Fruit fly (Drosophila melanogaster) whole organism, wandering third instar larva: ENCODE data around the gene miple2.
A peak's percentile ranks its signal among the peaks of the same experiment; 100 is the strongest.

ENCODE experiments used
- Abd-B ChIP-seq: fragments of >200 bp; optimal IDR thresholded peaks from 2 replicates; lab custom pipeline; 2017; ENCODE audit warnings: missing biosample characterization, missing genetic modification characterization
- CrebA ChIP-seq: fragments of 200-800 bp; sonication (Bioruptor generic); optimal IDR thresholded peaks from 2 replicates; lab custom pipeline; 2016; ENCODE audit warnings: missing biosample characterization, mild to moderate bottlenecking, missing genetic modification characterization, borderline replicate concordance
- Dfd ChIP-seq: fragments of >200 bp; optimal IDR thresholded peaks from 2 replicates; lab custom pipeline; 2017; ENCODE audit warnings: missing biosample characterization, missing genetic modification characterization
- Dif ChIP-seq: fragments of 200-275, 200-300 bp; sonication (Bioruptor generic); optimal IDR thresholded peaks from 2 replicates; lab custom pipeline; 2018; ENCODE audit warnings: missing biosample characterization, missing genetic modification characterization; ENCODE audit not compliant: partially characterized antibody
- Hr83 ChIP-seq: fragments of 200-300 bp; sonication (Bioruptor generic); optimal IDR thresholded peaks from 2 replicates; lab custom pipeline; 2016; ENCODE audit warnings: missing biosample characterization, mild to moderate bottlenecking, missing genetic modification characterization, moderate library complexity; ENCODE audit not compliant: poor library complexity, severe bottlenecking
- Rel ChIP-seq, 2 experiments: fragments of 200-800 bp; sonication (Bioruptor generic) in 1 of 2; optimal IDR thresholded peaks; 2 replicates in 1 of 2; 3 replicates in 1 of 2; lab custom pipeline; 2016 to 2019; ENCODE audit warnings: mild to moderate bottlenecking in 2 of 2, missing biosample characterization in 2 of 2, missing genetic modification characterization in 2 of 2, moderate library complexity in 1 of 2
- Vsx2 ChIP-seq: fragments of 200-300, 225-300 bp; sonication (Bioruptor generic); optimal IDR thresholded peaks from 2 replicates; lab custom pipeline; 2018; ENCODE audit warnings: missing biosample characterization, missing genetic modification characterization; ENCODE audit not compliant: partially characterized antibody
- brk ChIP-seq: fragments of 200-800 bp; sonication (Bioruptor generic); optimal IDR thresholded peaks from 2 replicates; lab custom pipeline; 2016; ENCODE audit warnings: missing biosample characterization, mild to moderate bottlenecking, missing genetic modification characterization
- dl ChIP-seq, 2 experiments: fragments of 175-275, 200-275 bp in 1 of 2; fragments of 200-275 bp in 1 of 2; sonication (Bioruptor generic); optimal IDR thresholded peaks; lab custom pipeline; 2018; ENCODE audit warnings: mild to moderate bottlenecking in 2 of 2, missing biosample characterization in 2 of 2, missing genetic modification characterization in 2 of 2, moderate library complexity in 2 of 2; ENCODE audit not compliant: partially characterized antibody in 2 of 2, insufficient read depth in 1 of 2
- h ChIP-seq: fragments of 200-800 bp; sonication (Bioruptor generic); optimal IDR thresholded peaks from 3 replicates; lab custom pipeline; 2016; ENCODE audit warnings: missing biosample characterization, mild to moderate bottlenecking, missing genetic modification characterization
- lola ChIP-seq: fragments of >200 bp; optimal IDR thresholded peaks from 2 replicates; lab custom pipeline; 2017; ENCODE audit warnings: missing biosample characterization, missing genetic modification characterization
- pan ChIP-seq: fragments of >200 bp; optimal IDR thresholded peaks from 2 replicates; lab custom pipeline; 2017

dm6 chr3L:282276-282675 lies 11.3 kb downstream of the miple2 start:
- no peak for TF ChIP-seq Rel (GFP tag; optimal IDR thresholded peaks at IDR 0.05; lab: Kevin White, UChicago)
- TF ChIP-seq Rel (tag; optimal IDR thresholded peaks at IDR 0.05; lab: Kevin White, UChicago): no peak
- TF ChIP-seq Dfd (GFP tag; lab: Kevin White, UChicago): no peak
- no peak for TF ChIP-seq Vsx2 (GFP tag; lab: Kevin White, UChicago)
- no peak for TF ChIP-seq h (GFP tag; lab: Kevin White, UChicago)
- TF ChIP-seq Dif (GFP tag; lab: Kevin White, UChicago): peak; percentile 16
- no peak for TF ChIP-seq Abd-B
- TF ChIP-seq dl (GFP tag; optimal IDR thresholded peaks at IDR 0.05; lab: Kevin White, UChicago; ENCODE audit: insufficient read depth in 1 of 2, partially characterized antibody in 2 of 2): no peak
- no peak for TF ChIP-seq brk
- no peak for TF ChIP-seq Hr83
- no peak for TF ChIP-seq lola (GFP tag; lab: Kevin White, UChicago)
- no peak for TF ChIP-seq pan (lab: Kevin White, UChicago)
- TF ChIP-seq CrebA (GFP tag; lab: Kevin White, UChicago): no peak
